Worm (Caenorhabditis elegans): Measurements from ENCODE around the gene srbc-26.

Gene srbc-26

DNA sequence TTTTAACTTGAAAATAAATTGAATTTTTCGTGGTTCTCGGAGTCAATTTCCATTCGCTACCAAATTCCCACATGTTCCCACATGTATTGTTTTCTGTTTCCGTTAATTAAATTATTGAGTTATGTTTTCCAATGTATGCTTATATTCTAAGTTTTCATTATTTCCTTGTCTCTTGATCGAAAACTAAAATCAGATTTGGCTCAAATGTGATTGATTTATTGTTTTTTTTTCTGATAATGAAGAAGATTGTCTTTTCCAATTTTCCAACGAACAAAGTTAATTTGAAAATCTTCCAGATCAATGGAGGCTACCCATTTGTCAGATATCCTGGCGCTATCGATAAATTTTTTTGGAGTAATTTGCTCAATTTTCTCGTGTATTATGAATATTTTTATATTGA, 2.1 kb downstream of the srbc-26 start, which contains the start of gene srbc-25:
srbc-25 (plus strand) TSS at position 301 of the 400 bp plus-strand sequence.
- TF ChIP-seq hlh-15 (tag; optimal IDR thresholded peaks at IDR 0.05) (no peak), eyg-1 (tag; optimal IDR thresholded peaks at IDR 0.05) (no peak), odd-2 (tag; optimal IDR thresholded peaks at IDR 0.05) (no peak), sdc-2 (tag; optimal IDR thresholded peaks at IDR 0.05) (no peak), unc-3 (GFP tag; conservative IDR thresholded peaks at IDR 0.05) (no peak), unc-3 (tag; optimal IDR thresholded peaks at IDR 0.05) (no peak), ceh-2 (tag; optimal IDR thresholded peaks at IDR 0.05) (no peak), pha-2 (tag; optimal IDR thresholded peaks at IDR 0.05) (no peak), hlh-6 (tag; optimal IDR thresholded peaks at IDR 0.05) (no peak), unc-55 (GFP tag; optimal IDR thresholded peaks at IDR 0.05) (no peak), unc-42 (tag; optimal IDR thresholded peaks at IDR 0.05) (no peak), T23F11.4 (GFP tag; optimal IDR thresholded peaks at IDR 0.05) (no peak), ceh-22 (tag; optimal IDR thresholded peaks at IDR 0.05) (no peak), ceh-6 (GFP tag; optimal IDR thresholded peaks at IDR 0.05) (no peak), ceh-9 (tag; optimal IDR thresholded peaks at IDR 0.05) (no peak), ceh-19 (GFP tag; optimal IDR thresholded peaks at IDR 0.05) (no peak)

DNA sequence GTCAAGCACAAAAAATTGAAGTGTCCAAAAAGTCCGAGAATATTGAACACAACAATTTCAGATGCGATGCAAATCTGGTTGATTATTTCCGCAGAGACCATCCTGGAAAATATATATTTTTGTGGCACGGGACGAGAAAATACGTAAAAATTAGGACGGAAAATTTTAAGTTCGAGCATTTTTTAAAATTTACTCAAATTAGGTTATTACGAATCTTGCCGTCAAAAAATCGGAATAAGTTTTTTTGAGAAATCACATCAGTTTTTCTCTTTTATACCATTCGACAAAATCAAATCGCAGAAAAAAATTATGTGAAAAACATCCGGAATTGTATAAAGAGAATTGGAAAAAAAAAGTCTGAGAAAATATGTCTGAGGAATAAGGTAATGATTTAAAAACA, 6.3 kb downstream of the srbc-26 start, which contains the start of gene srsx-1:
srsx-1 (minus strand) TSS at position 101 of the 400 bp plus-strand sequence.
- no peak for TF ChIP-seq pag-3 (tag; optimal IDR thresholded peaks at IDR 0.05; ENCODE audit: borderline replicate concordance)
- TF ChIP-seq rnt-1 (tag; optimal IDR thresholded peaks at IDR 0.05): no peak
- no peak for TF ChIP-seq lim-6 (tag; optimal IDR thresholded peaks at IDR 0.05)
- no peak for TF ChIP-seq pqm-1 (tag; optimal IDR thresholded peaks at IDR 0.05)
- TF ChIP-seq ceh-48 (tag; optimal IDR thresholded peaks at IDR 0.05): no peak
- no peak for TF ChIP-seq C08G9.2 (tag; optimal IDR thresholded peaks at IDR 0.05)
- TF ChIP-seq fax-1 (tag; optimal IDR thresholded peaks at IDR 0.05): no peak
- TF ChIP-seq unc-55 (GFP tag; optimal IDR thresholded peaks at IDR 0.05): no peak
- TF ChIP-seq ceh-24 (tag; optimal IDR thresholded peaks at IDR 0.05): no peak
- no peak for TF ChIP-seq ceh-22 (tag; optimal IDR thresholded peaks at IDR 0.05)
- TF ChIP-seq sox-2 (GFP tag; IDR thresholded peaks at IDR 0.05): no peak
- TF ChIP-seq hlh-6 (tag; optimal IDR thresholded peaks at IDR 0.05): no peak
- TF ChIP-seq ceh-19 (GFP tag; optimal IDR thresholded peaks at IDR 0.05): no peak
- TF ChIP-seq ahr-1 (tag; optimal IDR thresholded peaks at IDR 0.05): no peak
- TF ChIP-seq dve-1 (tag; optimal IDR thresholded peaks at IDR 0.05): no peak
- TF ChIP-seq K09A11.1 (tag; optimal IDR thresholded peaks at IDR 0.05; ENCODE audit: insufficient read depth): no peak
- TF ChIP-seq ceh-14 (tag; optimal IDR thresholded peaks at IDR 0.05): no peak
- no peak for TF ChIP-seq ref-2 (tag; optimal IDR thresholded peaks at IDR 0.05)

DNA sequence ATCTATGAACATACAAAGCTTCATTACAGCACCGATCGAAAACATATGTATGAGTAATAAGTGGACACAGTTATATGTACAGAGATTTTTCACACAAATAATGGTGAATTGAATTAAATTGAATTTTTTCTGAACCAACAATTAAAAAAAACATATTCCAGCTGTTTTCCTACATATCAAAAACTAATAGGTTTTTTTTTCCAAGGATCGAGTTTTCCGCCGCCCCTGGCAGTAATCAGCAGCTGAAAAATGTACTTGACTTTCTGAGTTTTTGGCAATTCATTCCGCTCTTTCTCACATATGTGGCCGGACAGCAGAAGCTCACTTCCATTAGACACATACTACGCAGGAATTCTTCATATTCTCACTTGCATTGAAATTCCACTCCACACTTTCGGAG, 6.8 kb downstream of the srbc-26 start, which contains the start of gene srh-174:
srh-174 (plus strand) TSS at position 301 of the 400 bp plus-strand sequence.
- TF ChIP-seq lin-11 (tag; optimal IDR thresholded peaks at IDR 0.05): no peak
- no peak for TF ChIP-seq nhr-232 (tag; optimal IDR thresholded peaks at IDR 0.05)
- TF ChIP-seq sox-2 (GFP tag; IDR thresholded peaks at IDR 0.05): no peak
- no peak for TF ChIP-seq eyg-1 (tag; optimal IDR thresholded peaks at IDR 0.05)
- no peak for TF ChIP-seq unc-42 (tag; optimal IDR thresholded peaks at IDR 0.05)
- no peak for TF ChIP-seq unc-3 (GFP tag; conservative IDR thresholded peaks at IDR 0.05)
- TF ChIP-seq unc-3 (tag; optimal IDR thresholded peaks at IDR 0.05): no peak
- no peak for TF ChIP-seq pax-1 (tag; optimal IDR thresholded peaks at IDR 0.05)
- no peak for TF ChIP-seq Y22D7AL.16 (tag; optimal IDR thresholded peaks at IDR 0.05)
- no peak for TF ChIP-seq ceh-48 (tag; optimal IDR thresholded peaks at IDR 0.05)
- no peak for TF ChIP-seq rnt-1 (tag; optimal IDR thresholded peaks at IDR 0.05)
- TF ChIP-seq pha-4 (tag; optimal IDR thresholded peaks at IDR 0.05): no peak
- no peak for TF ChIP-seq ttx-3 (tag; optimal IDR thresholded peaks at IDR 0.05)
- no peak for TF ChIP-seq ceh-18 (tag; optimal IDR thresholded peaks at IDR 0.05)

DNA sequence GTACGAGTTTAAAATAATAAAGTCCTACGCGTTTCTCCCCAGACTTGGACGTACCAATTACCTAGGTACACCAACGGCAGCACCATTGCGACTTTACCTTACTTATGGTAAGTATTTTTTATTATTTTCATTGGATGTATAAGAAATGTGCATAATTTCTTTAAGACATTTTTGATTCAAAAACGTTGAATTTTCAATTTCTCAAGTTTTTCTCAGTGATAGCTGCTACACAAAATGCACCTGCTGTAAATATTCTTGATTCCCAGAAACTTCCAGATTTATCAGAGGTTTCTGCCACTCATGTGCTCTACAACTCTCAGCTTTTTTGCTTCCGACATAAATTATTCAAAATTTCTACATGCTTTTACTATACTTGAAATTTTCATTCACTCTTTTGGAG, 10.4 kb downstream of the srbc-26 start, which contains the start of gene srh-159:
srh-159 (plus strand) TSS at position 301 of the 400 bp plus-strand sequence.
- TF ChIP-seq pha-4 (tag; optimal IDR thresholded peaks at IDR 0.05): no peak
- no peak for TF ChIP-seq unc-55 (GFP tag; optimal IDR thresholded peaks at IDR 0.05)
